Fruit fly (Drosophila melanogaster): ENCODE data around the gene CG14082.

dm6 chr3L:19079798-19080691 is 58.7 kb downstream of the CG14082 start:
- no peak for TF ChIP-seq Dfd (GFP tag; optimal IDR thresholded peaks at IDR 0.05)
- peak; percentile 44 for TF ChIP-seq OdsH (GFP tag; optimal IDR thresholded peaks at IDR 0.05)

Data from whole organism, wandering third instar larva.